Fruit fly (Drosophila melanogaster): ENCODE measurements around the gene lmgA.
A peak's percentile ranks its signal among the peaks of the same experiment; 100 is the strongest.

lmgA gene

dm6 chr2L:8517256-8517694 is 11.1 kb downstream of the lmgA start, which contains the start of the genes mRpL51 and Uba4:
TSS of gene mRpL51 (minus strand) at chr2L:8517380.
TSS of gene Uba4 (plus strand) at chr2L:8517411.
- peak; percentile 53 for TF ChIP-seq CG17801 (GFP tag; optimal IDR thresholded peaks at IDR 0.05; ENCODE audit: partially characterized antibody)

- TF ChIP-seq CG17801 (GFP tag; optimal IDR thresholded peaks at IDR 0.05; ENCODE audit: partially characterized antibody) = peak; percentile 91
Measured at dm6 chr2L:8514748-8515147, 13.7 kb downstream of the lmgA start, which contains the start of the genes CG13097 and PIG-U. TSS of gene CG13097 (minus strand) at chr2L:8514868. TSS of gene PIG-U (plus strand) at chr2L:8515096.

dm6 chr2L:8511723-8512122 is 16.7 kb downstream of the lmgA start, which contains the start of gene CG13096:
TSS of gene CG13096 (minus strand) at chr2L:8511866.
- TF ChIP-seq CG17801 (GFP tag; optimal IDR thresholded peaks at IDR 0.05; ENCODE audit: partially characterized antibody) = no peak

dm6 chr2L:8506729-8507128 is 21.7 kb downstream of the lmgA start, which contains the start of gene Dh31:
TSS of gene Dh31 (minus strand) at chr2L:8506845.
- no peak for TF ChIP-seq CG17801 (GFP tag; optimal IDR thresholded peaks at IDR 0.05; ENCODE audit: partially characterized antibody)

dm6 chr2L:8496269-8496668 is 32.1 kb downstream of the lmgA start, which contains the start of gene Bace:
TSS of gene Bace (minus strand) at chr2L:8496307.
- TF ChIP-seq CG17801 (GFP tag; optimal IDR thresholded peaks at IDR 0.05; ENCODE audit: partially characterized antibody) = no peak

- TF ChIP-seq CG17801 (GFP tag; optimal IDR thresholded peaks at IDR 0.05; ENCODE audit: partially characterized antibody) = no peak
Measured at dm6 chr2L:8490439-8490838, 38.0 kb downstream of the lmgA start, which contains the start of gene CG43400. TSS of gene CG43400 (plus strand) at chr2L:8490739.

- peak; percentile 44 for TF ChIP-seq CG17801 (GFP tag; optimal IDR thresholded peaks at IDR 0.05; ENCODE audit: partially characterized antibody)
Measured at dm6 chr2L:8488735-8489134, 39.7 kb downstream of the lmgA start, which contains the start of gene CG13088. TSS of gene CG13088 (plus strand) at chr2L:8488981.

dm6 chr2L:8485562-8485961 is 42.9 kb downstream of the lmgA start:
- peak; percentile 60 for TF ChIP-seq CG17801 (GFP tag; optimal IDR thresholded peaks at IDR 0.05; ENCODE audit: partially characterized antibody)

dm6 chr2L:8481623-8482424 is 46.6 kb downstream of the lmgA start, which contains the start of gene CG43796:
TSS of gene CG43796 (plus strand) at chr2L:8482374.
- TF ChIP-seq CG17801 (GFP tag; optimal IDR thresholded peaks at IDR 0.05; ENCODE audit: partially characterized antibody) = no peak

dm6 chr2L:8480825-8481224 is 47.6 kb downstream of the lmgA start:
- no peak for TF ChIP-seq CG17801 (GFP tag; optimal IDR thresholded peaks at IDR 0.05; ENCODE audit: partially characterized antibody)

- no peak for TF ChIP-seq CG17801 (GFP tag; optimal IDR thresholded peaks at IDR 0.05; ENCODE audit: partially characterized antibody)
Measured at dm6 chr2L:8478911-8479706, 49.3 kb downstream of the lmgA start.

- TF ChIP-seq CG17801 (GFP tag; optimal IDR thresholded peaks at IDR 0.05; ENCODE audit: partially characterized antibody) = no peak
Measured at dm6 chr2L:8478379-8478778, 50.0 kb downstream of the lmgA start.

- TF ChIP-seq CG17801 (GFP tag; optimal IDR thresholded peaks at IDR 0.05; ENCODE audit: partially characterized antibody) = no peak
Measured at dm6 chr2L:8477971-8478370, 50.4 kb downstream of the lmgA start.

dm6 chr2L:8477049-8477448 is 51.4 kb downstream of the lmgA start, which contains the start of gene CheA29a:
TSS of gene CheA29a (plus strand) at chr2L:8477349.
- TF ChIP-seq CG17801 (GFP tag; optimal IDR thresholded peaks at IDR 0.05; ENCODE audit: partially characterized antibody) = no peak

Data from ovary, adult (tissue).